Fruit fly (Drosophila melanogaster) whole organism: ENCODE results near the gene Kif3C.

Experiments used
- CG8478 ChIP-seq: fragments of >200 bp; optimal IDR thresholded peaks from 2 replicates; lab custom pipeline; 2018; ENCODE audit warnings: inconsistent platforms
- Dll ChIP-seq: fragments of >200 bp; optimal IDR thresholded peaks from 2 replicates; lab custom pipeline; 2017
- EcR ChIP-seq, 2 experiments: fragments of >200 bp; optimal IDR thresholded peaks; 2 replicates each; lab custom pipeline; 2017; ENCODE audit warnings: missing biosample characterization in 2 of 2, missing genetic modification characterization in 2 of 2, missing genetic modification reagents in 2 of 2
- pan ChIP-seq: fragments of >200 bp; optimal IDR thresholded peaks from 2 replicates; lab custom pipeline; 2017
- psq ChIP-seq: fragments of >200 bp; optimal IDR thresholded peaks from 2 replicates; lab custom pipeline; 2017
- usp ChIP-seq: fragments of >200 bp; optimal IDR thresholded peaks from 2 replicates; lab custom pipeline; 2017; ENCODE audit warnings: missing biosample characterization, missing genetic modification characterization, mixed read lengths

DNA sequence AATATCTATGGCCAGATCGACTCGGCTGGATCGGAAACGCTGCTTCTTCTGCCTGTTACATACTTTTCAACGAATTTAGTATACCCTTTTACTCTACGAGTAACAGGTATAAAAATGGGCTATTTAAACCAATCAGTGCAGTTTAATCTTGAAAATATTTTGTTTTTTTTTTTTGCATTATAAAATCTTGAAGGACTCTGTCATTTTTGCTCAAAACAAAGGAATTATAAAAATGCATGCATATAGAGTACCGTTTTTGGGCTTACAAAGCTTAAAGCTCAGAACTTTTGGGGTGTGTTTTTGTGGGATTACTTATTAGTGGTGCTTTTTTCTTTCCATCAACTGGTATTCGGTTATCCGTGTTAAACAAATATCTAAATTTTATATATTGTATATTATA, 21.0 kb upstream of the Kif3C start, which contains the start of gene CG11155:
- TF ChIP-seq psq (lab: Kevin White, UChicago) = no peak
- TF ChIP-seq pan (lab: Kevin White, UChicago) = no peak
- no peak for TF ChIP-seq CG8478
- no peak for TF ChIP-seq usp (GFP tag; lab: Kevin White, UChicago)
- TF ChIP-seq Dll (lab: Kevin White, UChicago) = no peak
- no peak for TF ChIP-seq EcR (GFP tag; optimal IDR thresholded peaks at IDR 0.05; lab: Kevin White, UChicago)
